Worm (Caenorhabditis elegans) whole organism, mixed stage, embryonic: ENCODE results near the gene capg-2.

Experiments
- cnd-1 ChIP-seq: fragments of 200-800 bp; sonication (Bioruptor generic); optimal IDR thresholded peaks from 2 replicates; lab custom pipeline; 2018; ENCODE audit warnings: mild to moderate bottlenecking, missing genetic modification characterization, missing compliant biosample characterization
- ztf-11 ChIP-seq: fragments of 150-350 bp; optimal IDR thresholded peaks from 2 replicates; lab custom pipeline; 2014; ENCODE audit warnings: missing biosample characterization, missing genetic modification characterization

DNA sequence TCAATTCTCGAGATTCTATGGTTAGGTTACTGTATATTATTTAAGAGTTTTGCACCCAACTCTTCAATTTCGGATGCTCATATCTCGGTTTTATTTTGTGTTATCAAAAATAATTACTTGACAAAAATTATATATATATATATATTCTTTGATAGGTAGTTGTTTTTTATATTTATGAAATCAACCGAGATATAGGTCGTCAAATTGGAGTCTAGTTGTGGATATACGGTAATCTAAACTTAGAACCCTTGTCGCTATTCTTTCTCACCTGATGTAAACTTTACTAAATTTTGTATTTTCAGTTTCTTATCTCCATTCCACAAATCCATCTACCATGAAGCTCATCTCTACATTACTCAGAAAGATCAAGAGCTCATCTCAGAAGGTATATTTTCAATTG, 11.5 kb downstream of the capg-2 start, which contains the start of gene F55C5.10:
- no peak for TF ChIP-seq cnd-1 (tag; lab: Kevin White, UChicago)
- no peak for TF ChIP-seq ztf-11 (tag; lab: Kevin White, UChicago)
